Fruit fly (Drosophila melanogaster): ENCODE measurements around the gene CG15390.

CG15390 gene

dm6 chr2L:2362808-2363394 is 11.6 kb upstream of the CG15390 start:
- TF ChIP-seq Hnf4 (GFP tag; optimal IDR thresholded peaks at IDR 0.05): peak; percentile 86
- TF ChIP-seq foxo (GFP tag; optimal IDR thresholded peaks at IDR 0.05): no peak
- TF ChIP-seq Myc (optimal IDR thresholded peaks at IDR 0.05): no peak
- TF ChIP-seq dsf (GFP tag; optimal IDR thresholded peaks at IDR 0.05; ENCODE audit: borderline replicate concordance): no peak
- TF ChIP-seq CG9705 (GFP tag; optimal IDR thresholded peaks at IDR 0.05): no peak
- peak; percentile 70 for TF ChIP-seq fru (GFP tag; optimal IDR thresholded peaks at IDR 0.05)
- TF ChIP-seq Rel (GFP tag; optimal IDR thresholded peaks at IDR 0.05): no peak
- TF ChIP-seq Rel (tag; optimal IDR thresholded peaks at IDR 0.05): peak; percentile 36
- TF ChIP-seq rgr (GFP tag; optimal IDR thresholded peaks at IDR 0.05): no peak
- TF ChIP-seq N (GFP tag; optimal IDR thresholded peaks at IDR 0.05): no peak
- TF ChIP-seq dmrt93B (GFP tag; optimal IDR thresholded peaks at IDR 0.05): no peak
- TF ChIP-seq GATAd (GFP tag; optimal IDR thresholded peaks at IDR 0.05): no peak
- TF ChIP-seq Jra (GFP tag; optimal IDR thresholded peaks at IDR 0.05): no peak
- TF ChIP-seq usp (GFP tag; optimal IDR thresholded peaks at IDR 0.05): no peak
- no peak for TF ChIP-seq brk (GFP tag; optimal IDR thresholded peaks at IDR 0.05)
- TF ChIP-seq jim (GFP tag; optimal IDR thresholded peaks at IDR 0.05): no peak
- TF ChIP-seq Vsx2 (GFP tag; optimal IDR thresholded peaks at IDR 0.05; ENCODE audit: partially characterized antibody): no peak
- TF ChIP-seq woc (GFP tag; optimal IDR thresholded peaks at IDR 0.05): no peak
- TF ChIP-seq pan (optimal IDR thresholded peaks at IDR 0.05): no peak
- TF ChIP-seq Dif (GFP tag; optimal IDR thresholded peaks at IDR 0.05; ENCODE audit: partially characterized antibody): no peak
- no peak for TF ChIP-seq sv (GFP tag; optimal IDR thresholded peaks at IDR 0.05)
- no peak for TF ChIP-seq br (GFP tag; optimal IDR thresholded peaks at IDR 0.05)
- no peak for TF ChIP-seq psq (GFP tag; optimal IDR thresholded peaks at IDR 0.05)
- TF ChIP-seq Hr83 (GFP tag; optimal IDR thresholded peaks at IDR 0.05; ENCODE audit: poor library complexity, severe bottlenecking): no peak
- TF ChIP-seq h (GFP tag; optimal IDR thresholded peaks at IDR 0.05): peak; percentile 29
- no peak for TF ChIP-seq Dfd (GFP tag; optimal IDR thresholded peaks at IDR 0.05)

- TF ChIP-seq rgr (GFP tag; optimal IDR thresholded peaks at IDR 0.05) (peak; percentile 96), HLH106 (tag; optimal IDR thresholded peaks at IDR 0.05) (peak; percentile 97), brk (GFP tag; optimal IDR thresholded peaks at IDR 0.05) (peak; percentile 93), foxo (GFP tag; optimal IDR thresholded peaks at IDR 0.05) (peak in 1 of 2 experiments; percentile 95), CG9705 (GFP tag; optimal IDR thresholded peaks at IDR 0.05) (peak; percentile 88), CG32264 (GFP tag; optimal IDR thresholded peaks at IDR 0.05) (peak; percentile 65), Rel (GFP tag; optimal IDR thresholded peaks at IDR 0.05) (peak; percentile 94), Rel (tag; optimal IDR thresholded peaks at IDR 0.05) (peak; percentile 84), N (GFP tag; optimal IDR thresholded peaks at IDR 0.05) (no peak), h (GFP tag; optimal IDR thresholded peaks at IDR 0.05) (peak; percentile 96), sv (GFP tag; optimal IDR thresholded peaks at IDR 0.05) (peak; percentile 85), Myc (optimal IDR thresholded peaks at IDR 0.05) (no peak), br (GFP tag; optimal IDR thresholded peaks at IDR 0.05) (peak; percentile 84), OdsH (GFP tag; optimal IDR thresholded peaks at IDR 0.05) (peak; percentile 92), dmrt93B (GFP tag; optimal IDR thresholded peaks at IDR 0.05) (peak; percentile 91), psq (GFP tag; optimal IDR thresholded peaks at IDR 0.05) (peak; percentile 89), Hr83 (GFP tag; optimal IDR thresholded peaks at IDR 0.05; ENCODE audit: poor library complexity, severe bottlenecking) (peak; percentile 51), Sp1 (GFP tag; optimal IDR thresholded peaks at IDR 0.05) (peak; percentile 97), fru (GFP tag; optimal IDR thresholded peaks at IDR 0.05) (peak; percentile 93), GATAd (GFP tag; optimal IDR thresholded peaks at IDR 0.05) (no peak), Jra (GFP tag; optimal IDR thresholded peaks at IDR 0.05) (no peak), sage (GFP tag; optimal IDR thresholded peaks at IDR 0.05) (peak; percentile 96), ey (GFP tag; optimal IDR thresholded peaks at IDR 0.05) (peak; percentile 91), Vsx2 (GFP tag; optimal IDR thresholded peaks at IDR 0.05; ENCODE audit: partially characterized antibody) (no peak), woc (GFP tag; optimal IDR thresholded peaks at IDR 0.05) (peak; percentile 78), Abd-B (GFP tag; optimal IDR thresholded peaks at IDR 0.05) (no peak), dl (GFP tag; optimal IDR thresholded peaks at IDR 0.05; ENCODE audit: insufficient read depth in 1 of 2, partially characterized antibody in 2 of 2) (no peak), Hnf4 (GFP tag; optimal IDR thresholded peaks at IDR 0.05) (peak; percentile 82), dsf (GFP tag; optimal IDR thresholded peaks at IDR 0.05; ENCODE audit: borderline replicate concordance) (peak; percentile 41)
These were observed 10.8 kb upstream of the CG15390 start for dm6 chr2L:2363626-2364147.

All from whole organism, wandering third instar larva.